Fruit fly (Drosophila melanogaster): Measurements from ENCODE around the gene Oat.

Gene Oat

dm6 chr3L:19618072-19618958, 31.3 kb downstream of the Oat start, which contains the start of gene asf1 (continued):
- TF ChIP-seq hb (GFP tag; IDR thresholded peaks at IDR 0.05; ENCODE audit: partially characterized antibody) (peak; percentile 73; the same call in 1 of the 3 replicates), jing (GFP tag; optimal IDR thresholded peaks at IDR 0.05) (no peak), MESR4 (GFP tag; optimal IDR thresholded peaks at IDR 0.05) (peak; percentile 85), HLH54F (GFP tag; optimal IDR thresholded peaks at IDR 0.05) (peak; percentile 17), phol (tag; optimal IDR thresholded peaks at IDR 0.05) (peak; percentile 42), CG13775 (GFP tag; optimal IDR thresholded peaks at IDR 0.05) (peak; percentile 9), HLH4C (GFP tag; IDR thresholded peaks at IDR 0.05; ENCODE audit: partially characterized antibody) (peak; percentile 64), CG11504 (tag; optimal IDR thresholded peaks at IDR 0.05) (peak; percentile 51), CG2712 (tag; optimal IDR thresholded peaks at IDR 0.05) (peak; percentile 15), CG4617 (GFP tag; optimal IDR thresholded peaks at IDR 0.05; ENCODE audit: borderline replicate concordance) (peak; percentile 21), CG15601 (tag; optimal IDR thresholded peaks at IDR 0.05) (peak; percentile 11), stwl (tag; optimal IDR thresholded peaks at IDR 0.05) (peak; percentile 29), kay (GFP tag; optimal IDR thresholded peaks at IDR 0.05) (no peak), unc-4 (GFP tag; IDR thresholded peaks at IDR 0.05; ENCODE audit: partially characterized antibody) (peak; percentile 73), Awh (GFP tag; IDR thresholded peaks at IDR 0.05) (no peak), Trl (optimal IDR thresholded peaks at IDR 0.05) (no peak), Trl (GFP tag; optimal IDR thresholded peaks at IDR 0.05) (peak; percentile 41), Gug (GFP tag; IDR thresholded peaks at IDR 0.05) (no peak), CG9932 (GFP tag; IDR thresholded peaks at IDR 0.05) (0 out of 2 replicates have a peak, but pooled peaks have one; percentile 32), trem (tag; optimal IDR thresholded peaks at IDR 0.05) (peak; percentile 47), Blimp-1 (GFP tag; optimal IDR thresholded peaks at IDR 0.05) (no peak), ap (GFP tag; IDR thresholded peaks at IDR 0.05) (no peak), CG18262 (tag; optimal IDR thresholded peaks at IDR 0.05) (peak; percentile 6), CG3995 (GFP tag; optimal IDR thresholded peaks at IDR 0.05) (peak; percentile 36), CG11247 (GFP tag; IDR thresholded peaks at IDR 0.05) (no peak), kah (GFP tag; optimal IDR thresholded peaks at IDR 0.05) (peak; percentile 17), Poxn (GFP tag; IDR thresholded peaks at IDR 0.05) (no peak), Dll (GFP tag; IDR thresholded peaks at IDR 0.05; ENCODE audit: partially characterized antibody) (peak; percentile 88), Dp (GFP tag; optimal IDR thresholded peaks at IDR 0.05) (peak; percentile 70), Scr (GFP tag; IDR thresholded peaks at IDR 0.05; ENCODE audit: partially characterized antibody) (peak; percentile 86), vvl (GFP tag; IDR thresholded peaks at IDR 0.05) (peak; percentile 11; the same call in 1 of the 2 replicates), knrl (GFP tag; IDR thresholded peaks at IDR 0.05; ENCODE audit: partially characterized antibody) (peak; percentile 76), D (optimal IDR thresholded peaks at IDR 0.05) (peak; percentile 63), D (GFP tag; optimal IDR thresholded peaks at IDR 0.05) (no peak), CG2120 (GFP tag; optimal IDR thresholded peaks at IDR 0.05) (peak; percentile 56), Ets97D (GFP tag; optimal IDR thresholded peaks at IDR 0.05) (peak; percentile 59), Hmr (GFP tag; optimal IDR thresholded peaks at IDR 0.05) (peak; percentile 51), Lhr (GFP tag; optimal IDR thresholded peaks at IDR 0.05) (peak; percentile 67), abd-A (tag; optimal IDR thresholded peaks at IDR 0.05) (no peak), CG4360 (GFP tag; IDR thresholded peaks at IDR 0.05) (no peak), CG34224 (GFP tag; IDR thresholded peaks at IDR 0.05; ENCODE audit: partially characterized antibody) (peak; percentile 72), mam (GFP tag; optimal IDR thresholded peaks at IDR 0.05) (peak; percentile 29), Bgb (GFP tag; IDR thresholded peaks at IDR 0.05; ENCODE audit: partially characterized antibody) (peak; percentile 75), CG32767 (GFP tag; IDR thresholded peaks at IDR 0.05) (no peak), Drgx (GFP tag; IDR thresholded peaks at IDR 0.05) (peak; percentile 51), da (GFP tag; optimal IDR thresholded peaks at IDR 0.05) (no peak), ato (GFP tag; IDR thresholded peaks at IDR 0.05; ENCODE audit: partially characterized antibody) (peak; percentile 45; the same call in 1 of the 2 replicates), sima (GFP tag; optimal IDR thresholded peaks at IDR 0.05) (no peak)

All from whole organism, embryonic.